Worm (Caenorhabditis elegans) whole organism, mixed stage, embryonic: ENCODE data around the gene elt-6.

ENCODE experiments used
- bed-3 ChIP-seq: fragments of 200-800 bp; sonication (Bioruptor generic); optimal IDR thresholded peaks from 3 replicates; lab custom pipeline; 2018; ENCODE audit warnings: mild to moderate bottlenecking, missing genetic modification characterization, moderate library complexity, missing compliant biosample characterization
- blmp-1 ChIP-seq: fragments of 150-350 bp; optimal IDR thresholded peaks from 2 replicates; lab custom pipeline; 2014; ENCODE audit warnings: missing biosample characterization, missing genetic modification characterization
- ceh-39 ChIP-seq: fragments of 150-350 bp; optimal IDR thresholded peaks from 2 replicates; lab custom pipeline; 2014; ENCODE audit warnings: missing biosample characterization, missing genetic modification characterization
- ceh-43 ChIP-seq: fragments of 200-800 bp; sonication (Bioruptor generic); optimal IDR thresholded peaks from 2 replicates; lab custom pipeline; 2018; ENCODE audit warnings: mild to moderate bottlenecking, missing genetic modification characterization, moderate library complexity, missing compliant biosample characterization
- ceh-83 ChIP-seq: fragments of 200-800 bp; sonication (Bioruptor generic); optimal IDR thresholded peaks from 2 replicates; lab custom pipeline; 2018; ENCODE audit warnings: mild to moderate bottlenecking, missing genetic modification characterization, missing compliant biosample characterization
- ces-1 ChIP-seq: fragments of 150-350 bp; optimal IDR thresholded peaks from 2 replicates; lab custom pipeline; 2014; ENCODE audit warnings: missing biosample characterization, missing genetic modification reagents, missing genetic modification characterization
- cnd-1 ChIP-seq: fragments of 200-800 bp; sonication (Bioruptor generic); optimal IDR thresholded peaks from 2 replicates; lab custom pipeline; 2018; ENCODE audit warnings: mild to moderate bottlenecking, missing genetic modification characterization, missing compliant biosample characterization
- drap-1 ChIP-seq: fragments of 200-800 bp; sonication (Bioruptor generic); optimal IDR thresholded peaks from 3 replicates; lab custom pipeline; 2018; ENCODE audit warnings: mild to moderate bottlenecking, missing genetic modification characterization, missing compliant biosample characterization
- elt-1 ChIP-seq: sonication (generic microtip); optimal IDR thresholded peaks from 2 replicates; lab custom pipeline; 2017; ENCODE audit warnings: missing genetic modification characterization, mild to moderate bottlenecking, missing compliant biosample characterization, antibody characterized with exemption, moderate library complexity, borderline replicate concordance; ENCODE audit not compliant: insufficient read depth
- elt-3 ChIP-seq: fragments of 150-350 bp; optimal IDR thresholded peaks from 2 replicates; lab custom pipeline; 2014; ENCODE audit warnings: missing biosample characterization, missing genetic modification characterization
- flh-1 ChIP-seq: fragments of 200-800 bp; sonication (Bioruptor generic); optimal IDR thresholded peaks from 2 replicates; lab custom pipeline; 2018; ENCODE audit warnings: mild to moderate bottlenecking, missing genetic modification characterization, moderate library complexity, missing compliant biosample characterization
- ham-2 ChIP-seq: fragments of 200-800 bp; sonication (Bioruptor generic); optimal IDR thresholded peaks from 2 replicates; lab custom pipeline; 2018; ENCODE audit warnings: mild to moderate bottlenecking, missing genetic modification characterization, missing compliant biosample characterization
- hlh-1 ChIP-seq: fragments of 150-350 bp; optimal IDR thresholded peaks from 2 replicates; lab custom pipeline; 2014; ENCODE audit warnings: missing biosample characterization, missing genetic modification reagents, missing genetic modification characterization
- lin-13 ChIP-seq: fragments of 150-350 bp; optimal IDR thresholded peaks from 2 replicates; lab custom pipeline; 2014; ENCODE audit warnings: missing biosample characterization, missing genetic modification characterization
- lsy-2 ChIP-seq: fragments of 150-350 bp; optimal IDR thresholded peaks from 2 replicates; lab custom pipeline; 2014; ENCODE audit warnings: missing biosample characterization, missing genetic modification characterization
- mab-5 ChIP-seq: fragments of 150-350 bp; optimal IDR thresholded peaks from 2 replicates; lab custom pipeline; 2014; ENCODE audit warnings: missing biosample characterization, missing genetic modification characterization
- mep-1 ChIP-seq: fragments of 150-350 bp; optimal IDR thresholded peaks from 2 replicates; lab custom pipeline; 2017; ENCODE audit warnings: missing biosample characterization, missing genetic modification reagents, missing genetic modification characterization, inconsistent platforms
- mls-2 ChIP-seq: sonication (generic microtip); optimal IDR thresholded peaks from 2 replicates; lab custom pipeline; 2016; ENCODE audit warnings: mild to moderate bottlenecking, missing genetic modification characterization, moderate library complexity, missing compliant biosample characterization
- nhr-2 ChIP-seq: fragments of 150-350 bp; optimal IDR thresholded peaks from 2 replicates; lab custom pipeline; 2014; ENCODE audit warnings: missing biosample characterization, missing genetic modification characterization
- nhr-28 ChIP-seq: fragments of 150-350 bp; optimal IDR thresholded peaks from 2 replicates; lab custom pipeline; 2014; ENCODE audit warnings: missing biosample characterization, missing genetic modification characterization
- nhr-76 ChIP-seq: sonication (generic microtip); optimal IDR thresholded peaks from 2 replicates; lab custom pipeline; 2017; ENCODE audit warnings: missing biosample characterization, missing genetic modification characterization
- sem-2 ChIP-seq: fragments of 200-800 bp; sonication (Bioruptor generic); optimal IDR thresholded peaks from 2 replicates; lab custom pipeline; 2018; ENCODE audit warnings: mild to moderate bottlenecking, missing genetic modification characterization, missing compliant biosample characterization
- snpc-4 ChIP-seq: fragments of 150-350 bp; optimal IDR thresholded peaks from 2 replicates; lab custom pipeline; 2014; ENCODE audit warnings: missing biosample characterization, missing genetic modification characterization
- sptf-1 ChIP-seq: sonication (generic microtip); optimal IDR thresholded peaks from 2 replicates; lab custom pipeline; 2017; ENCODE audit warnings: mild to moderate bottlenecking, missing genetic modification characterization, moderate library complexity, missing compliant biosample characterization
- tbx-8 ChIP-seq: fragments of 200-800 bp; sonication (Bioruptor generic); optimal IDR thresholded peaks from 2 replicates; lab custom pipeline; 2018; ENCODE audit warnings: mild to moderate bottlenecking, missing genetic modification characterization, moderate library complexity, missing compliant biosample characterization
- unc-120 ChIP-seq: sonication (generic microtip); optimal IDR thresholded peaks from 2 replicates; lab custom pipeline; 2017; ENCODE audit warnings: missing genetic modification characterization, missing compliant biosample characterization; ENCODE audit not compliant: poor library complexity, severe bottlenecking
- unc-39 ChIP-seq: fragments of 150-350 bp; optimal IDR thresholded peaks from 2 replicates; lab custom pipeline; 2014; ENCODE audit warnings: missing biosample characterization, missing genetic modification characterization
- unc-62 ChIP-seq: fragments of 150-350 bp; optimal IDR thresholded peaks from 2 replicates; lab custom pipeline; 2014; ENCODE audit warnings: missing biosample characterization, missing genetic modification reagents, missing genetic modification characterization
- zip-8 ChIP-seq: fragments of 150-350 bp; optimal IDR thresholded peaks from 2 replicates; lab custom pipeline; 2014; ENCODE audit warnings: missing biosample characterization, missing genetic modification characterization

The elt-6 gene

ce11 chrIV:1945200-1945599 lies 27.4 kb downstream of the elt-6 start:
- TF ChIP-seq ham-2 (GFP tag; lab: Kevin White, UChicago) (no peak), ceh-43 (GFP tag; lab: Kevin White, UChicago) (no peak), elt-3 (tag; lab: Kevin White, UChicago) (no peak), mab-5 (tag; lab: Kevin White, UChicago) (no peak), sptf-1 (no peak), nhr-28 (tag; lab: Kevin White, UChicago) (no peak), bed-3 (GFP tag; lab: Kevin White, UChicago) (no peak), mls-2 (tag; lab: Kevin White, UChicago) (no peak), drap-1 (GFP tag; lab: Kevin White, UChicago) (no peak), unc-62 (GFP tag; lab: Kevin White, UChicago) (no peak), ceh-83 (GFP tag; lab: Kevin White, UChicago) (no peak), nhr-2 (no peak), cnd-1 (no peak), snpc-4 (tag; lab: Kevin White, UChicago) (no peak), ces-1 (GFP tag; lab: Kevin White, UChicago) (no peak), hlh-1 (tag; lab: Kevin White, UChicago) (no peak), ceh-39 (tag; lab: Kevin White, UChicago) (no peak), unc-120 (tag; lab: Kevin White, UChicago) (no peak)

- TF ChIP-seq mep-1 (tag; lab: Kevin White, UChicago) = no peak
- no peak for TF ChIP-seq mab-5 (tag; lab: Kevin White, UChicago)
- no peak for TF ChIP-seq sptf-1
- TF ChIP-seq ces-1 (GFP tag; lab: Kevin White, UChicago) = no peak
- no peak for TF ChIP-seq nhr-76
- no peak for TF ChIP-seq blmp-1 (tag; lab: Kevin White, UChicago)
- no peak for TF ChIP-seq unc-39 (tag; lab: Kevin White, UChicago)
- TF ChIP-seq nhr-28 (tag; lab: Kevin White, UChicago) = no peak
- no peak for TF ChIP-seq zip-8 (tag; lab: Kevin White, UChicago)
These were observed 30.1 kb downstream of the elt-6 start, which contains the start of gene tsen-54 for ce11 chrIV:1947891-1948290. Gene tsen-54 (plus strand): TSS chrIV:1948191.

- no peak for TF ChIP-seq zip-8 (tag; lab: Kevin White, UChicago)
- TF ChIP-seq mls-2 (tag; lab: Kevin White, UChicago) = no peak
- no peak for TF ChIP-seq sem-2
- TF ChIP-seq bed-3 (GFP tag; lab: Kevin White, UChicago) = no peak
- no peak for TF ChIP-seq ces-1 (GFP tag; lab: Kevin White, UChicago)
- TF ChIP-seq elt-1 = no peak
These were observed 34.5 kb downstream of the elt-6 start for ce11 chrIV:1952312-1952711.

ce11 chrIV:1953132-1953629 lies 35.4 kb downstream of the elt-6 start, which contains the start of gene F52C12.2:
Gene F52C12.2 (plus strand): TSS chrIV:1953579.
- peak; percentile 41 for TF ChIP-seq lin-13 (tag; lab: Kevin White, UChicago)
- TF ChIP-seq blmp-1 (tag; lab: Kevin White, UChicago) = no peak
- peak; percentile 1 for TF ChIP-seq ceh-39 (tag; lab: Kevin White, UChicago)
- peak; percentile 32 for TF ChIP-seq mep-1 (tag; lab: Kevin White, UChicago)
- TF ChIP-seq ces-1 (GFP tag; lab: Kevin White, UChicago) = peak; percentile 79

- no peak for TF ChIP-seq drap-1 (GFP tag; lab: Kevin White, UChicago)
- no peak for TF ChIP-seq ceh-43 (GFP tag; lab: Kevin White, UChicago)
- no peak for TF ChIP-seq mep-1 (tag; lab: Kevin White, UChicago)
- no peak for TF ChIP-seq blmp-1 (tag; lab: Kevin White, UChicago)
- TF ChIP-seq ham-2 (GFP tag; lab: Kevin White, UChicago) = no peak
- no peak for TF ChIP-seq tbx-8
- no peak for TF ChIP-seq unc-62 (GFP tag; lab: Kevin White, UChicago)
- TF ChIP-seq flh-1 (GFP tag; lab: Kevin White, UChicago) = no peak
- TF ChIP-seq lsy-2 (tag; lab: Kevin White, UChicago) = no peak
- TF ChIP-seq zip-8 (tag; lab: Kevin White, UChicago) = no peak
- TF ChIP-seq, all 35 proteins: peak for 0
These were observed 38.6 kb downstream of the elt-6 start, which contains the start of gene F52C12.6 for ce11 chrIV:1956411-1956810. Gene F52C12.6 (plus strand): TSS chrIV:1956711.
